Fruit fly (Drosophila melanogaster): Measurements from ENCODE around the gene CG13481.

DNA sequence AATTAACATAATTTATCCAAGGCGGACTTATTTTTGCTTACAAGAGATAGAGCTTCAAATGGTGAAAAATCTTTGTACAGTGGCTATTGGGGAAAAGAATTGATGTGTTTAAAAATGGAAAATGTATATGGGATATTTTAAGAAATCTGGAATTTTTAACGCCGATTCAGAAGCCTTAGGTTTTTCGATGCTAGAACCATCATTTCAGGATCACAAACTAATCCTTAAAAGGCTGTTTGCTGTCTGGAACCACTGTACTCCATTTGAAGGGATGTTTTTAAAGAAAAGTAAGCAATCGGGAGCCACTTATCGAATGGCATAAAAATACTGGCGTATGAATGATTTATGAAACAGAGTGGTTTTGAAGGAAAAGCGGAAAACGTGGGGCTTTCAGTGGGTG, 48.9 kb downstream of the CG13481 start:
- TF ChIP-seq Sin3A (optimal IDR thresholded peaks at IDR 0.05) (no peak), h (optimal IDR thresholded peaks at IDR 0.05) (no peak), Myc (optimal IDR thresholded peaks at IDR 0.05) (no peak)

Data from Kc167 (cell line).